Worm (Caenorhabditis elegans) whole organism, L1 larva: Measurements from ENCODE around the gene gst-4.

Experiments
- C16A3.4 ChIP-seq: fragments of 150-350 bp; optimal IDR thresholded peaks from 2 replicates; lab custom pipeline; 2014; ENCODE audit warnings: missing biosample characterization, missing genetic modification characterization
- C34B4.2 ChIP-seq: sonication (generic microtip); optimal IDR thresholded peaks from 2 replicates; lab custom pipeline; 2017; ENCODE audit warnings: mild to moderate bottlenecking, missing genetic modification characterization, missing compliant biosample characterization
- F16B12.6 ChIP-seq: fragments of 150-350 bp; optimal IDR thresholded peaks from 2 replicates; lab custom pipeline; 2014; ENCODE audit warnings: missing biosample characterization, missing genetic modification characterization
- Y116A8C.19 ChIP-seq: sonication (generic microtip); optimal IDR thresholded peaks from 2 replicates; lab custom pipeline; 2016; ENCODE audit warnings: missing compliant biosample characterization, missing genetic modification characterization, borderline replicate concordance
- alr-1 ChIP-seq: fragments of 200-800 bp; sonication (Bioruptor generic); optimal IDR thresholded peaks from 2 replicates; lab custom pipeline; 2018; ENCODE audit warnings: borderline replicate concordance, mild to moderate bottlenecking, missing genetic modification characterization, missing compliant biosample characterization
- aly-2 ChIP-seq: fragments of 150-350 bp; optimal IDR thresholded peaks from 2 replicates; lab custom pipeline; 2014; ENCODE audit warnings: missing biosample characterization, missing genetic modification characterization
- blmp-1 ChIP-seq: fragments of 150-350 bp; optimal IDR thresholded peaks from 2 replicates; lab custom pipeline; 2014; ENCODE audit warnings: missing biosample characterization, missing genetic modification characterization
- ceh-8 ChIP-seq: fragments of 200-800 bp; sonication (Bioruptor generic); optimal IDR thresholded peaks from 2 replicates; lab custom pipeline; 2018; ENCODE audit warnings: mild to moderate bottlenecking, missing genetic modification characterization, moderate library complexity, missing compliant biosample characterization
- ces-1 ChIP-seq: fragments of 150-350 bp; optimal IDR thresholded peaks from 2 replicates; lab custom pipeline; 2014; ENCODE audit warnings: missing biosample characterization, missing genetic modification reagents, missing genetic modification characterization
- efl-1 ChIP-seq, 4 experiments: fragments of 150-350 bp; optimal IDR thresholded peaks in 3 of 4; peaks in 1 of 4; 1 replicate in 1 of 4; 2 replicates in 3 of 4; lab custom pipeline; 2014; ENCODE audit warnings: missing biosample characterization in 2 of 4, missing genetic modification characterization in 2 of 4, missing genetic modification reagents in 2 of 4
- efl-3 ChIP-seq: fragments of 200-800 bp; sonication (Bioruptor generic); optimal IDR thresholded peaks from 2 replicates; lab custom pipeline; 2018; ENCODE audit warnings: mild to moderate bottlenecking, missing genetic modification characterization, missing compliant biosample characterization
- egl-13 ChIP-seq: sonication (generic microtip); optimal IDR thresholded peaks from 2 replicates; lab custom pipeline; 2016; ENCODE audit warnings: missing genotype, missing genetic modification reagents, missing genetic modification characterization, missing compliant biosample characterization
- elt-2 ChIP-seq: sonication (generic microtip); optimal IDR thresholded peaks from 2 replicates; lab custom pipeline; 2016; ENCODE audit warnings: missing genetic modification characterization, mild to moderate bottlenecking, inconsistent platforms, missing compliant biosample characterization, missing genetic modification reagents
- elt-3 ChIP-seq, 6 experiments: fragments of 150-350 bp in 1 of 6; sonication (generic microtip); optimal IDR thresholded peaks; 2 replicates each; lab custom pipeline; 2017 to 2018; ENCODE audit warnings: missing biosample characterization in 6 of 6, missing genetic modification characterization in 6 of 6, inconsistent platforms in 1 of 6
- fkh-10 ChIP-seq: sonication (generic microtip); optimal IDR thresholded peaks from 2 replicates; lab custom pipeline; 2017; ENCODE audit warnings: missing biosample characterization, missing genetic modification reagents, missing genetic modification characterization
- fkh-8 ChIP-seq: sonication (generic microtip); optimal IDR thresholded peaks from 2 replicates; lab custom pipeline; 2016; ENCODE audit warnings: mild to moderate bottlenecking, missing genetic modification characterization, missing compliant biosample characterization
- fos-1 ChIP-seq: fragments of 150-350 bp; optimal IDR thresholded peaks from 2 replicates; lab custom pipeline; 2014; ENCODE audit warnings: missing biosample characterization, missing genetic modification characterization
- hlh-17 ChIP-seq: fragments of 200-800 bp; sonication (Bioruptor generic); optimal IDR thresholded peaks from 2 replicates; lab custom pipeline; 2018; ENCODE audit warnings: missing genetic modification characterization, mild to moderate bottlenecking, missing compliant biosample characterization, moderate library complexity, borderline replicate concordance
- hlh-4 ChIP-seq: sonication (generic microtip); optimal IDR thresholded peaks from 2 replicates; lab custom pipeline; 2016; ENCODE audit warnings: mild to moderate bottlenecking, missing genetic modification characterization, missing compliant biosample characterization
- jun-1 ChIP-seq: fragments of 150-350 bp; optimal IDR thresholded peaks from 2 replicates; lab custom pipeline; 2014; ENCODE audit warnings: missing biosample characterization, missing genetic modification reagents, missing genetic modification characterization
- lin-13 ChIP-seq: fragments of 150-350 bp; optimal IDR thresholded peaks from 2 replicates; lab custom pipeline; 2014; ENCODE audit warnings: missing biosample characterization, missing genetic modification reagents, missing genetic modification characterization
- lin-14 ChIP-seq: fragments of 200-800 bp; sonication (Bioruptor generic); optimal IDR thresholded peaks from 2 replicates; lab custom pipeline; 2018; ENCODE audit warnings: mild to moderate bottlenecking, missing genetic modification characterization, moderate library complexity, missing compliant biosample characterization
- lin-39 ChIP-seq: fragments of 150-350 bp; optimal IDR thresholded peaks from 2 replicates; lab custom pipeline; 2014; ENCODE audit warnings: missing biosample characterization, missing genetic modification reagents, missing genetic modification characterization
- lir-3 ChIP-seq: sonication (generic microtip); optimal IDR thresholded peaks from 2 replicates; lab custom pipeline; 2016; ENCODE audit warnings: mild to moderate bottlenecking, missing genetic modification characterization, moderate library complexity, missing compliant biosample characterization; ENCODE audit not compliant: poor library complexity
- lsy-2 ChIP-seq, 2 experiments: fragments of 150-350 bp; optimal IDR thresholded peaks; 2 replicates each; lab custom pipeline; 2014; ENCODE audit warnings: missing biosample characterization in 2 of 2, missing genetic modification characterization in 2 of 2
- mdl-1 ChIP-seq, 2 experiments: fragments of 150-350 bp; optimal IDR thresholded peaks; 2 replicates each; lab custom pipeline; 2014 to 2017; ENCODE audit warnings: missing biosample characterization in 2 of 2, missing genetic modification characterization in 2 of 2, inconsistent platforms in 1 of 2
- mef-2 ChIP-seq: fragments of 150-350 bp; optimal IDR thresholded peaks from 2 replicates; lab custom pipeline; 2014; ENCODE audit warnings: missing biosample characterization, missing genetic modification characterization
- mep-1 ChIP-seq: fragments of 150-350 bp; optimal IDR thresholded peaks from 2 replicates; lab custom pipeline; 2014; ENCODE audit warnings: missing biosample characterization, missing genetic modification characterization
- nhr-11 ChIP-seq: fragments of 150-350 bp; optimal IDR thresholded peaks from 2 replicates; lab custom pipeline; 2014; ENCODE audit warnings: missing biosample characterization, missing genetic modification characterization
- nhr-19 ChIP-seq: fragments of 200-800 bp; sonication (Bioruptor generic); conservative IDR thresholded peaks from 2 replicates; pipeline ENCODE4 v1.3.6; 2022; ENCODE audit warnings: missing genetic modification characterization, missing compliant biosample characterization
- nhr-47 ChIP-seq: sonication (generic microtip); optimal IDR thresholded peaks from 2 replicates; lab custom pipeline; 2016; ENCODE audit warnings: mild to moderate bottlenecking, missing genetic modification characterization, moderate library complexity, missing compliant biosample characterization
- nhr-76 ChIP-seq: sonication (generic microtip); optimal IDR thresholded peaks from 2 replicates; lab custom pipeline; 2017; ENCODE audit warnings: missing biosample characterization, missing genetic modification characterization
- nhr-77 ChIP-seq: fragments of 150-350 bp; optimal IDR thresholded peaks from 2 replicates; lab custom pipeline; 2014; ENCODE audit warnings: missing biosample characterization, missing genetic modification characterization
- nhr-84 ChIP-seq: sonication (generic microtip); optimal IDR thresholded peaks from 2 replicates; lab custom pipeline; 2017; ENCODE audit warnings: missing biosample characterization, missing genetic modification characterization
- nhr-85 ChIP-seq: sonication (generic microtip); peaks from one replicate; lab custom pipeline; 2016; ENCODE audit warnings: missing genetic modification characterization, inconsistent platforms, missing compliant biosample characterization
- pag-3 ChIP-seq: sonication (generic microtip); optimal IDR thresholded peaks from 2 replicates; lab custom pipeline; 2017; ENCODE audit warnings: missing genetic modification characterization, mild to moderate bottlenecking, missing compliant biosample characterization, antibody characterized with exemption, borderline replicate concordance; ENCODE audit not compliant: insufficient read depth
- pqm-1 ChIP-seq: sonication (generic microtip); optimal IDR thresholded peaks from 3 replicates; lab custom pipeline; 2017; ENCODE audit warnings: missing biosample characterization, missing genetic modification characterization
- skn-1 ChIP-seq: fragments of 150-350 bp; optimal IDR thresholded peaks from 2 replicates; lab custom pipeline; 2014; ENCODE audit warnings: missing biosample characterization, missing genetic modification characterization
- snpc-4 ChIP-seq: fragments of 150-350 bp; optimal IDR thresholded peaks from 2 replicates; lab custom pipeline; 2014; ENCODE audit warnings: missing biosample characterization, missing genetic modification characterization
- sptf-1 ChIP-seq: fragments of 150-350 bp; optimal IDR thresholded peaks from 2 replicates; lab custom pipeline; 2014; ENCODE audit warnings: missing biosample characterization, missing genetic modification characterization
- sup-37 ChIP-seq: fragments of 200-800 bp; sonication (Bioruptor generic); optimal IDR thresholded peaks from 2 replicates; lab custom pipeline; 2018; ENCODE audit warnings: mild to moderate bottlenecking, missing genetic modification characterization, missing compliant biosample characterization
- tlp-1 ChIP-seq: fragments of 150-350 bp; optimal IDR thresholded peaks from 2 replicates; lab custom pipeline; 2014; ENCODE audit warnings: missing biosample characterization, missing genetic modification characterization
- unc-30 ChIP-seq: sonication (generic microtip); optimal IDR thresholded peaks from 2 replicates; lab custom pipeline; 2017; ENCODE audit warnings: missing biosample characterization, missing genetic modification characterization
- vab-15 ChIP-seq: sonication (generic microtip); optimal IDR thresholded peaks from 2 replicates; lab custom pipeline; 2017; ENCODE audit warnings: missing genotype, mild to moderate bottlenecking, missing genetic modification characterization, missing compliant biosample characterization
- zag-1 ChIP-seq: fragments of 150-350 bp; optimal IDR thresholded peaks from 2 replicates; lab custom pipeline; 2014; ENCODE audit warnings: missing biosample characterization, missing genetic modification characterization
- zip-4 ChIP-seq: fragments of 200-800 bp; sonication (Bioruptor generic); optimal IDR thresholded peaks from 2 replicates; lab custom pipeline; 2018; ENCODE audit warnings: mild to moderate bottlenecking, missing genetic modification characterization, moderate library complexity, missing compliant biosample characterization

The gst-4 gene

DNA sequence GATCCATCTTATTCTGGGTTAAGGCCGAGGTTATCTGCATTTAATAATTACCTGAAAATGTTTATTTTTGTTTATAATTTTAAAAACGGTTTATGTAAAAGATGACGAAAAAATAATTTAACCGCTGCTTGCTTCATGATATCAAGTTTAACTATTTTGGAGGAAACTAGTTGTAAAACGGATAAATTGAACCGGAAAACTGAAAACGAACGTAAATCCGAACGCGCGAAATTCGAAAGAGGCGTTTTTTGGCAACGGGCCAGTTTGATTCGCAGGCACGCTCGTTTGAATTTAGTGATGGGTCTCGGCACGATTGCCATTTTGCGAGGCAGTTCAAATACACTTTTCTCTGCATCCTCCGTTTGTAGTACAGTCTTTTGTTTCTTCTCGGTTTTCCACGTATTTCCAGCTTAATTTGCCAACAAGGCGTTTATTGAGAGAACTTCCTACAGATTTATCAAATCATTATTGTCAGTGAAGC is 13.1 kb upstream of the gst-4 start, which contains the start of the genes gtbp-1 and K08F4.3 (continued):
- TF ChIP-seq fos-1 (tag; lab: Kevin White, UChicago) = peak; percentile 47
- TF ChIP-seq fkh-10 (GFP tag; lab: Kevin White, UChicago) = no peak
- peak; percentile 85 for TF ChIP-seq nhr-85 (tag; lab: Kevin White, UChicago)
- peak; percentile 75 for TF ChIP-seq C16A3.4 (tag; lab: Kevin White, UChicago)
- TF ChIP-seq lin-39 (tag; lab: Kevin White, UChicago) = no peak
- no peak for TF ChIP-seq unc-30 (tag; lab: Kevin White, UChicago)
- TF ChIP-seq lir-3 (tag; lab: Kevin White, UChicago) = no peak
- no peak for TF ChIP-seq zip-4
- TF ChIP-seq efl-3 (GFP tag; lab: Kevin White, UChicago) = no peak
- TF ChIP-seq elt-2 = no peak
- TF ChIP-seq vab-15 (tag; lab: Kevin White, UChicago) = peak; percentile 23
- no peak for TF ChIP-seq ceh-8 (GFP tag; lab: Kevin White, UChicago)
- peak; percentile 79 to 95 for TF ChIP-seq lsy-2 (tag; optimal IDR thresholded peaks at IDR 0.05; lab: Kevin White, UChicago)
- TF ChIP-seq C34B4.2 (tag; lab: Kevin White, UChicago) = no peak
- TF ChIP-seq nhr-11 (tag; lab: Kevin White, UChicago) = no peak
- peak; percentile 68 for TF ChIP-seq lin-13
- no peak for TF ChIP-seq Y116A8C.19 (tag; lab: Kevin White, UChicago)
- TF ChIP-seq mef-2 = no peak
- peak; percentile 61 for TF ChIP-seq nhr-19 (GFP tag; lab: Robert Waterston, UW)
- peak; percentile 83 to 95 for TF ChIP-seq efl-1 (optimal IDR thresholded peaks at IDR 0.05; lab: Kevin White, UChicago)
- peak; percentile 94 to 99 for TF ChIP-seq efl-1 (GFP tag; optimal IDR thresholded peaks at IDR 0.05 in 1 of 2; lab: Kevin White, UChicago)
- TF ChIP-seq alr-1 (tag; lab: Kevin White, UChicago) = no peak
- peak; percentile 74 for TF ChIP-seq nhr-47
- no peak for TF ChIP-seq sptf-1
- no peak for TF ChIP-seq nhr-84 (tag; lab: Kevin White, UChicago)
- TF ChIP-seq mep-1 (tag; lab: Kevin White, UChicago) = peak; percentile 85
- peak; percentile 47 for TF ChIP-seq pqm-1
- TF ChIP-seq skn-1 (tag; lab: Kevin White, UChicago) = peak; percentile 75
- TF ChIP-seq nhr-76 (tag; lab: Kevin White, UChicago) = no peak
- TF ChIP-seq fkh-8 (tag; lab: Kevin White, UChicago) = peak; percentile 65
- TF ChIP-seq jun-1 (tag; lab: Kevin White, UChicago) = peak; percentile 53
- peak; percentile 78 for TF ChIP-seq nhr-77
- peak in 2 of 6 experiments; percentile 3 to 47 for TF ChIP-seq elt-3 (tag; optimal IDR thresholded peaks at IDR 0.05; lab: Kevin White, UChicago)
- TF ChIP-seq hlh-17 (GFP tag; lab: Kevin White, UChicago) = no peak
- TF ChIP-seq sup-37 (GFP tag; lab: Kevin White, UChicago) = no peak
- TF ChIP-seq blmp-1 (tag; lab: Kevin White, UChicago) = peak; percentile 53
- no peak for TF ChIP-seq pag-3 (tag; lab: Kevin White, UChicago)
- TF ChIP-seq zag-1 (tag; lab: Kevin White, UChicago) = no peak
- TF ChIP-seq egl-13 (tag; lab: Kevin White, UChicago) = no peak
- no peak for TF ChIP-seq ces-1
- no peak for TF ChIP-seq aly-2 (tag; lab: Kevin White, UChicago)
- peak in 1 of 2 experiments; percentile 66 for TF ChIP-seq mdl-1 (tag; optimal IDR thresholded peaks at IDR 0.05; lab: Kevin White, UChicago)
- no peak for TF ChIP-seq tlp-1 (tag; lab: Kevin White, UChicago)
- TF ChIP-seq F16B12.6 = peak; percentile 45
- peak; percentile 54 for TF ChIP-seq snpc-4
- TF ChIP-seq hlh-4 (tag; lab: Kevin White, UChicago) = no peak
- TF ChIP-seq lin-14 (GFP tag; lab: Kevin White, UChicago) = no peak
- TF ChIP-seq, all 84 proteins: peak for 38
